1 fruit fly cellular context compared by ENCODE assay signal in the genomic region with DNA sequence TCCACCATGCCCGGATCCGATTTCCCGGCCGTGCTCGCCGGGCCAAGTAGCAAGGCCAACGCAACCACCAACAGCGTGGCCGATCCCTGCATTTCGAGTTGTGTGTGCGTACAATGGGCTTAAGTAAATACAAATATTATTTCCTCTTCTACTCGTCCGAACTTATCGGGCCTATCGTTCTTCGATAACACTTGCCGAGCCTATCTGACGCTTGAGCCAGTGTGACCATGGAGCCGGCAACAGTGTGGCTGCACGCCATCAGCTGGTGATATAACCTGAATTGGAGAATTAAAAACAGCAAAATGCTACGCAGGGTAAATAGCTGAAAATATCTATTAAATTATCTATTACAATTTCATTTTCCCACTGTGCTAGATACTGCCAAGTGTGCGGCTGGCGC.
TF ChIP-seq lines count a peak whose summit lies in the region.

Gene CG17660 (minus strand): TSS at position 198 of the 400 bp plus-strand sequence.
Gene mRpL48 (plus strand): TSS at position 239 of the 400 bp plus-strand sequence.

TF ChIP-seq in whole organism, embryonic, 481 proteins besides CTCF, POLR2A, EP300 and RAD21 (continued from another document):
- TF ChIP-seq ind (GFP tag; optimal IDR thresholded peaks at IDR 0.05; lab: Kevin White, UChicago) (no peak), CG17186 (GFP tag; optimal IDR thresholded peaks at IDR 0.05; lab: Kevin White, UChicago) (peak; percentile 74), Doc3 (GFP tag; IDR thresholded peaks at IDR 0.05; lab: Robert Waterston, UW; ENCODE audit: partially characterized antibody) (peak; percentile 24; the same call in 1 of the 3 replicates), CG7786 (GFP tag; optimal IDR thresholded peaks at IDR 0.05; lab: Kevin White, UChicago) (no peak), CkIIα-i1 (GFP tag; IDR thresholded peaks at IDR 0.05; lab: Robert Waterston, UW) (no peak), Fer1 (GFP tag; optimal IDR thresholded peaks at IDR 0.05; lab: Kevin White, UChicago) (peak; percentile 41), CG32767 (GFP tag; IDR thresholded peaks at IDR 0.05; lab: Robert Waterston, UW) (0 out of 2 replicates have a peak, but pooled peaks have one; percentile 14), YL-1 (GFP tag; optimal IDR thresholded peaks at IDR 0.05; lab: Kevin White, UChicago) (peak; percentile 94), disco-r (GFP tag; optimal IDR thresholded peaks at IDR 0.05; lab: Kevin White, UChicago) (peak; percentile 7), yki (optimal IDR thresholded peaks at IDR 0.05; lab: Kevin White, UChicago) (no peak), bbx (GFP tag; IDR thresholded peaks at IDR 0.05; lab: Robert Waterston, UW; ENCODE audit: partially characterized antibody) (peak; percentile 87), ewg (GFP tag; optimal IDR thresholded peaks at IDR 0.05; lab: Kevin White, UChicago) (peak; percentile 7), Dll (GFP tag; IDR thresholded peaks at IDR 0.05; lab: Robert Waterston, UW; ENCODE audit: partially characterized antibody) (peak; percentile 65), CG11560 (tag; IDR thresholded peaks at IDR 0.05; lab: Robert Waterston, UW) (no peak), CG13287 (GFP tag; IDR thresholded peaks at IDR 0.05; lab: Robert Waterston, UW; ENCODE audit: partially characterized antibody) (peak; percentile 77), CG12391 (tag; optimal IDR thresholded peaks at IDR 0.05; lab: Kevin White, UChicago) (peak; percentile 11), Meics (GFP tag; optimal IDR thresholded peaks at IDR 0.05; lab: Kevin White, UChicago) (peak; percentile 28), Drgx (GFP tag; IDR thresholded peaks at IDR 0.05; lab: Robert Waterston, UW) (no peak), Hmr (GFP tag; optimal IDR thresholded peaks at IDR 0.05; lab: Kevin White, UChicago) (peak; percentile 43), pum (GFP tag; optimal IDR thresholded peaks at IDR 0.05; lab: Kevin White, UChicago) (no peak), Trl (optimal IDR thresholded peaks at IDR 0.05; lab: Kevin White, UChicago) (no peak), Trl (GFP tag; optimal IDR thresholded peaks at IDR 0.05; lab: Kevin White, UChicago) (peak; percentile 25), CG17385 (GFP tag; optimal IDR thresholded peaks at IDR 0.05; lab: Kevin White, UChicago) (peak; percentile 56), ato (GFP tag; IDR thresholded peaks at IDR 0.05; lab: Robert Waterston, UW; ENCODE audit: partially characterized antibody) (peak; percentile 89), CG34376 (GFP tag; optimal IDR thresholded peaks at IDR 0.05; lab: Kevin White, UChicago) (peak; percentile 33), Ets65A (GFP tag; lab: Kevin White, UChicago) (peak; percentile 45), CG8290 (GFP tag; optimal IDR thresholded peaks at IDR 0.05; lab: Kevin White, UChicago) (peak; percentile 11), CG8290 (tag; optimal IDR thresholded peaks at IDR 0.05; lab: Kevin White, UChicago) (no peak), CG6765 (GFP tag; optimal IDR thresholded peaks at IDR 0.05; lab: Kevin White, UChicago) (no peak), Opbp (GFP tag; IDR thresholded peaks at IDR 0.05; lab: Robert Waterston, UW; ENCODE audit: partially characterized antibody) (peak; percentile 67; the same call in 2 of the 3 replicates), ase (GFP tag; IDR thresholded peaks at IDR 0.05; lab: Robert Waterston, UW) (no peak), Eip74EF (GFP tag; optimal IDR thresholded peaks at IDR 0.05; lab: Kevin White, UChicago) (peak in 1 of 2 experiments; percentile 42), rib (GFP tag; IDR thresholded peaks at IDR 0.05; lab: Robert Waterston, UW) (no peak), HLH4C (GFP tag; IDR thresholded peaks at IDR 0.05; lab: Robert Waterston, UW; ENCODE audit: partially characterized antibody) (peak; percentile 83), BEAF-32 (GFP tag; optimal IDR thresholded peaks at IDR 0.05; lab: Kevin White, UChicago) (peak; percentile 64), vvl (GFP tag; IDR thresholded peaks at IDR 0.05; lab: Robert Waterston, UW) (peak; percentile 70), fd96Cb (tag; optimal IDR thresholded peaks at IDR 0.05; lab: Kevin White, UChicago) (no peak), Bgb (GFP tag; IDR thresholded peaks at IDR 0.05; lab: Robert Waterston, UW; ENCODE audit: partially characterized antibody) (peak; percentile 79), CG2199 (GFP tag; IDR thresholded peaks at IDR 0.05; lab: Robert Waterston, UW) (0 out of 3 replicates have a peak, but pooled peaks have one; percentile 34), cato (GFP tag; optimal IDR thresholded peaks at IDR 0.05; lab: Kevin White, UChicago; ENCODE audit: borderline replicate concordance) (no peak), pho (GFP tag; optimal IDR thresholded peaks at IDR 0.05; lab: Kevin White, UChicago) (peak; percentile 35), CG3847 (GFP tag; IDR thresholded peaks at IDR 0.05; lab: Robert Waterston, UW) (peak; percentile 48; the same call in 1 of the 2 replicates), ERR (GFP tag; optimal IDR thresholded peaks at IDR 0.05; lab: Kevin White, UChicago) (peak; percentile 33), tna (GFP tag; IDR thresholded peaks at IDR 0.05; lab: Robert Waterston, UW; ENCODE audit: partially characterized antibody) (peak; percentile 56), Dfd (GFP tag; optimal IDR thresholded peaks at IDR 0.05; lab: Kevin White, UChicago) (no peak), CG9797 (GFP tag; optimal IDR thresholded peaks at IDR 0.05; lab: Kevin White, UChicago) (peak; percentile 97), nerfin-2 (GFP tag; IDR thresholded peaks at IDR 0.05; lab: Robert Waterston, UW; ENCODE audit: partially characterized antibody) (peak; percentile 72), CG3726 (GFP tag; IDR thresholded peaks at IDR 0.05; lab: Robert Waterston, UW) (no peak), CG1647 (GFP tag; optimal IDR thresholded peaks at IDR 0.05; lab: Kevin White, UChicago) (no peak), sna (GFP tag; IDR thresholded peaks at IDR 0.05; lab: Robert Waterston, UW; ENCODE audit: partially characterized antibody) (peak; percentile 62; the same call in 1 of the 2 replicates), CG11247 (GFP tag; IDR thresholded peaks at IDR 0.05; lab: Robert Waterston, UW) (no peak), CG17912 (GFP tag; optimal IDR thresholded peaks at IDR 0.05; lab: Kevin White, UChicago) (peak; percentile 2), dpn (GFP tag; optimal IDR thresholded peaks at IDR 0.05; lab: Kevin White, UChicago) (peak in 1 of 2 experiments; percentile 4), bcd (GFP tag; optimal IDR thresholded peaks at IDR 0.05; lab: Kevin White, UChicago) (peak; percentile 11), CG15269 (tag; optimal IDR thresholded peaks at IDR 0.05; lab: Kevin White, UChicago) (no peak), Dp (GFP tag; optimal IDR thresholded peaks at IDR 0.05; lab: Kevin White, UChicago) (peak; percentile 51), CG4360 (GFP tag; IDR thresholded peaks at IDR 0.05; lab: Robert Waterston, UW) (peak; percentile 26; the same call in 1 of the 2 replicates), Rfx (GFP tag; IDR thresholded peaks at IDR 0.05; lab: Robert Waterston, UW) (peak; percentile 39; the same call in 1 of the 2 replicates), CG13123 (GFP tag; optimal IDR thresholded peaks at IDR 0.05; lab: Kevin White, UChicago) (no peak), CG12071 (GFP tag; optimal IDR thresholded peaks at IDR 0.05; lab: Kevin White, UChicago) (no peak), CG4617 (GFP tag; optimal IDR thresholded peaks at IDR 0.05; lab: Kevin White, UChicago; ENCODE audit: borderline replicate concordance) (peak; percentile 89), Max (GFP tag; optimal IDR thresholded peaks at IDR 0.05; lab: Kevin White, UChicago) (peak; percentile 35), sc (optimal IDR thresholded peaks at IDR 0.05; lab: Kevin White, UChicago) (no peak), sc (GFP tag; optimal IDR thresholded peaks at IDR 0.05; lab: Kevin White, UChicago) (no peak)
